Fruit fly (Drosophila melanogaster): ENCODE data around the gene lush.
A peak's percentile ranks its signal among the peaks of the same experiment; 100 is the strongest.

The lush gene

dm6 chr3L:19649374-19649948 lies 43.6 kb upstream of the lush start, which contains the start of gene Oat (continued):
- TF ChIP-seq CG2678 (tag; optimal IDR thresholded peaks at IDR 0.05) = no peak
- no peak for TF ChIP-seq Vsx1 (GFP tag; optimal IDR thresholded peaks at IDR 0.05)
- no peak for TF ChIP-seq Ssrp (tag; optimal IDR thresholded peaks at IDR 0.05)
- no peak for TF ChIP-seq ara (GFP tag; IDR thresholded peaks at IDR 0.05)
- peak; percentile 46 for TF ChIP-seq Jarid2 (GFP tag; optimal IDR thresholded peaks at IDR 0.05)
- TF ChIP-seq HLH4C (GFP tag; IDR thresholded peaks at IDR 0.05; ENCODE audit: partially characterized antibody) = no peak
- TF ChIP-seq croc (GFP tag; conservative IDR thresholded peaks at IDR 0.05) = no peak
- TF ChIP-seq Hey (tag; optimal IDR thresholded peaks at IDR 0.05) = no peak
- TF ChIP-seq CG7372 (GFP tag; IDR thresholded peaks at IDR 0.05) = no peak
- no peak for TF ChIP-seq CG8281 (tag; optimal IDR thresholded peaks at IDR 0.05)
- TF ChIP-seq CG6254 (GFP tag; optimal IDR thresholded peaks at IDR 0.05) = no peak
- TF ChIP-seq usp (GFP tag; optimal IDR thresholded peaks at IDR 0.05) = no peak
- no peak for TF ChIP-seq pan (optimal IDR thresholded peaks at IDR 0.05)
- TF ChIP-seq pan (GFP tag; optimal IDR thresholded peaks at IDR 0.05 in 1 of 2, IDR thresholded peaks at IDR 0.05 in 1 of 2) = no peak
- no peak for TF ChIP-seq CG15601 (tag; optimal IDR thresholded peaks at IDR 0.05)
- no peak for TF ChIP-seq zen (tag; optimal IDR thresholded peaks at IDR 0.05)
- TF ChIP-seq hbn (GFP tag; IDR thresholded peaks at IDR 0.05; ENCODE audit: partially characterized antibody) = no peak
- no peak for TF ChIP-seq Blimp-1 (GFP tag; optimal IDR thresholded peaks at IDR 0.05)
- no peak for TF ChIP-seq vvl (GFP tag; IDR thresholded peaks at IDR 0.05)
- no peak for TF ChIP-seq CG7745 (tag; optimal IDR thresholded peaks at IDR 0.05)
- TF ChIP-seq nom (GFP tag; optimal IDR thresholded peaks at IDR 0.05) = no peak
- no peak for TF ChIP-seq onecut (GFP tag; IDR thresholded peaks at IDR 0.05)
- peak; percentile 31; the same call in 1 of the 2 replicates for TF ChIP-seq Atf6 (GFP tag; IDR thresholded peaks at IDR 0.05)
- TF ChIP-seq CG15073 (GFP tag; optimal IDR thresholded peaks at IDR 0.05) = no peak
- no peak for TF ChIP-seq CG31441 (GFP tag; IDR thresholded peaks at IDR 0.05)
- TF ChIP-seq Atf-2 (GFP tag; optimal IDR thresholded peaks at IDR 0.05) = no peak
- 0 out of 2 replicates have a peak, but pooled peaks have one; percentile 12 for TF ChIP-seq CG32532 (GFP tag; IDR thresholded peaks at IDR 0.05)
- TF ChIP-seq CG31388 (GFP tag; optimal IDR thresholded peaks at IDR 0.05) = no peak
- TF ChIP-seq CG12769 (tag; optimal IDR thresholded peaks at IDR 0.05) = peak; percentile 55
- TF ChIP-seq CG3995 (GFP tag; optimal IDR thresholded peaks at IDR 0.05) = no peak
- TF ChIP-seq Fer1 (GFP tag; optimal IDR thresholded peaks at IDR 0.05) = no peak
- TF ChIP-seq fd102C (GFP tag; optimal IDR thresholded peaks at IDR 0.05) = no peak
- no peak for TF ChIP-seq sim (GFP tag; IDR thresholded peaks at IDR 0.05)
- TF ChIP-seq CG17328 (GFP tag; IDR thresholded peaks at IDR 0.05) = no peak
- TF ChIP-seq fu2 (GFP tag; optimal IDR thresholded peaks at IDR 0.05) = no peak

dm6 chr3L:19648648-19649047 lies 42.8 kb upstream of the lush start:
- TF ChIP-seq exex (tag; optimal IDR thresholded peaks at IDR 0.05) (peak; percentile 73), CG3281 (GFP tag; optimal IDR thresholded peaks at IDR 0.05) (no peak), slou (GFP tag; optimal IDR thresholded peaks at IDR 0.05) (no peak), CG2120 (GFP tag; optimal IDR thresholded peaks at IDR 0.05) (no peak), zfh2 (GFP tag; optimal IDR thresholded peaks at IDR 0.05) (no peak), CG3995 (GFP tag; optimal IDR thresholded peaks at IDR 0.05) (peak; percentile 19), fd3F (GFP tag; optimal IDR thresholded peaks at IDR 0.05) (no peak), Max (GFP tag; optimal IDR thresholded peaks at IDR 0.05) (no peak), tx (GFP tag; optimal IDR thresholded peaks at IDR 0.05) (no peak), CG34376 (GFP tag; optimal IDR thresholded peaks at IDR 0.05) (peak; percentile 25), sug (tag; optimal IDR thresholded peaks at IDR 0.05) (peak; percentile 98), CG12391 (tag; optimal IDR thresholded peaks at IDR 0.05) (no peak), BtbVII (GFP tag; optimal IDR thresholded peaks at IDR 0.05) (no peak), Hr39 (optimal IDR thresholded peaks at IDR 0.05) (no peak)
